Fruit fly (Drosophila melanogaster): ENCODE measurements around the gene Vap33.

The Vap33 gene

dm6 chrX:3931669-3932068, 17.1 kb upstream of the Vap33 start (continued):
- TF ChIP-seq esg (GFP tag; conservative IDR thresholded peaks at IDR 0.05), result 0 out of 2 replicates have a peak, but pooled peaks have one; percentile 8
- no peak for TF ChIP-seq Dip3 (GFP tag; optimal IDR thresholded peaks at IDR 0.05)
- no peak for TF ChIP-seq CG17802 (tag; optimal IDR thresholded peaks at IDR 0.05)
- no peak for TF ChIP-seq CG15601 (tag; optimal IDR thresholded peaks at IDR 0.05)
- peak; percentile 32 for TF ChIP-seq CG2712 (tag; optimal IDR thresholded peaks at IDR 0.05)
- TF ChIP-seq CG10147 (GFP tag; optimal IDR thresholded peaks at IDR 0.05), result no peak
- TF ChIP-seq CG1233 (GFP tag; optimal IDR thresholded peaks at IDR 0.05), result no peak
- TF ChIP-seq D (optimal IDR thresholded peaks at IDR 0.05), result no peak
- peak; percentile 1 for TF ChIP-seq D (GFP tag; optimal IDR thresholded peaks at IDR 0.05)
- TF ChIP-seq CG11398 (GFP tag; optimal IDR thresholded peaks at IDR 0.05), result no peak
- TF ChIP-seq NfI (GFP tag; optimal IDR thresholded peaks at IDR 0.05), result peak; percentile 21
- peak; percentile 30 for TF ChIP-seq unpg (GFP tag; optimal IDR thresholded peaks at IDR 0.05)
- TF ChIP-seq CG12769 (tag; optimal IDR thresholded peaks at IDR 0.05), result peak; percentile 3

- TF ChIP-seq Sin3A (optimal IDR thresholded peaks at IDR 0.05) (peak; percentile 57), btn (GFP tag; optimal IDR thresholded peaks at IDR 0.05) (no peak), CG6791 (GFP tag; IDR thresholded peaks at IDR 0.05; ENCODE audit: partially characterized antibody) (peak; percentile 68; the same call in 2 of the 3 replicates), fd102C (GFP tag; optimal IDR thresholded peaks at IDR 0.05) (no peak), CG15514 (GFP tag; optimal IDR thresholded peaks at IDR 0.05) (peak; percentile 4), CG9215 (GFP tag; IDR thresholded peaks at IDR 0.05) (no peak), unpg (GFP tag; optimal IDR thresholded peaks at IDR 0.05) (no peak), kni (GFP tag; optimal IDR thresholded peaks at IDR 0.05) (no peak), CG15011 (GFP tag; optimal IDR thresholded peaks at IDR 0.05) (no peak), Hr39 (optimal IDR thresholded peaks at IDR 0.05) (no peak), CG2712 (tag; optimal IDR thresholded peaks at IDR 0.05) (peak; percentile 9), CG4404 (GFP tag; IDR thresholded peaks at IDR 0.05) (no peak), CG8089 (GFP tag; optimal IDR thresholded peaks at IDR 0.05) (no peak), MBD-R2 (GFP tag; IDR thresholded peaks at IDR 0.05) (peak; percentile 77), dan (GFP tag; IDR thresholded peaks at IDR 0.05) (no peak), da (GFP tag; optimal IDR thresholded peaks at IDR 0.05) (no peak), CG16863 (GFP tag; optimal IDR thresholded peaks at IDR 0.05) (no peak), zfh1 (GFP tag; IDR thresholded peaks at IDR 0.05) (no peak), CG9797 (GFP tag; optimal IDR thresholded peaks at IDR 0.05) (peak; percentile 2), Xrp1 (GFP tag; IDR thresholded peaks at IDR 0.05) (no peak), CG4424 (GFP tag; optimal IDR thresholded peaks at IDR 0.05) (no peak), Atf3 (GFP tag; optimal IDR thresholded peaks at IDR 0.05) (no peak), CG3995 (GFP tag; optimal IDR thresholded peaks at IDR 0.05) (peak; percentile 13), CG7556 (GFP tag; optimal IDR thresholded peaks at IDR 0.05) (no peak), jigr1 (GFP tag; IDR thresholded peaks at IDR 0.05) (no peak), CG3726 (GFP tag; IDR thresholded peaks at IDR 0.05) (no peak), Myb (GFP tag; optimal IDR thresholded peaks at IDR 0.05) (no peak), nmo (GFP tag; optimal IDR thresholded peaks at IDR 0.05) (peak; percentile 21), ranshi (GFP tag; IDR thresholded peaks at IDR 0.05) (no peak), knrl (GFP tag; IDR thresholded peaks at IDR 0.05; ENCODE audit: partially characterized antibody) (peak; percentile 65; the same call in 2 of the 3 replicates), grn (GFP tag; optimal IDR thresholded peaks at IDR 0.05) (no peak), HLHmδ (GFP tag; optimal IDR thresholded peaks at IDR 0.05) (no peak), ase (GFP tag; IDR thresholded peaks at IDR 0.05) (no peak), ftz-f1 (GFP tag; optimal IDR thresholded peaks at IDR 0.05) (no peak), CG2120 (GFP tag; optimal IDR thresholded peaks at IDR 0.05) (no peak), Nf-YB (GFP tag; optimal IDR thresholded peaks at IDR 0.05) (no peak), Hr78 (GFP tag; optimal IDR thresholded peaks at IDR 0.05) (no peak), inv (GFP tag; IDR thresholded peaks at IDR 0.05; ENCODE audit: partially characterized antibody) (peak; percentile 55), sd (tag; optimal IDR thresholded peaks at IDR 0.05) (peak; percentile 44), CG17568 (GFP tag; optimal IDR thresholded peaks at IDR 0.05) (no peak)
Observed at dm6 chrX:3936174-3936573, 12.6 kb upstream of the Vap33 start, which contains the start of the genes CG2938 and Glos. Gene CG2938 (minus strand): TSS chrX:3936469. Gene Glos (plus strand): TSS chrX:3936517.

Data from whole organism, embryonic.